Fruit fly (Drosophila melanogaster) whole organism, embryonic: Measurements from ENCODE around the gene JIL-1.

Experiments
- ATbp ChIP-seq: fragments of 200-800 bp; sonication (Bioruptor generic); optimal IDR thresholded peaks from 2 replicates; lab custom pipeline; 2017; ENCODE audit warnings: missing biosample characterization, mild to moderate bottlenecking, missing genetic modification characterization, missing genetic modification reagents
- Asciz ChIP-seq: fragments of 200-800 bp; sonication (Bioruptor generic); optimal IDR thresholded peaks from 2 replicates; lab custom pipeline; 2017; ENCODE audit warnings: missing biosample characterization, mild to moderate bottlenecking, missing genetic modification characterization, missing genetic modification reagents
- B-H1 ChIP-seq: fragments of 200-800 bp; sonication (Bioruptor generic); IDR thresholded peaks from 3 replicates; pipeline ENCODE4 v1.3.6; 2022; ENCODE audit warnings: missing biosample characterization, missing genetic modification characterization
- Bgb ChIP-seq: fragments of 200-800 bp; sonication (Bioruptor generic); IDR thresholded peaks from 2 replicates; pipeline ENCODE4 v1.3.6; 2022; ENCODE audit warnings: missing biosample characterization, missing genetic modification characterization; ENCODE audit not compliant: partially characterized antibody
- C15 ChIP-seq: fragments of 200-800 bp; sonication (Bioruptor generic); IDR thresholded peaks from 3 replicates; pipeline ENCODE4 v1.3.6; 2022; ENCODE audit warnings: missing biosample characterization, missing genetic modification characterization
- CG11247 ChIP-seq: fragments of 200-800 bp; sonication (Bioruptor generic); IDR thresholded peaks from 2 replicates; pipeline ENCODE4 v1.3.6; 2022; ENCODE audit warnings: missing biosample characterization, missing genetic modification characterization
- CG11696 ChIP-seq: fragments of 200-800 bp; sonication (Bioruptor generic); IDR thresholded peaks from 2 replicates; pipeline ENCODE4 v1.3.6; 2022; ENCODE audit warnings: missing biosample characterization, missing genetic modification characterization
- CG17186 ChIP-seq: fragments of 200-800 bp; sonication (Bioruptor generic); optimal IDR thresholded peaks from 3 replicates; lab custom pipeline; 2017; ENCODE audit warnings: missing biosample characterization, missing genetic modification reagents, missing genetic modification characterization
- CG17568 ChIP-seq: fragments of 200-800 bp; sonication (Bioruptor generic); optimal IDR thresholded peaks from 2 replicates; lab custom pipeline; 2018; ENCODE audit warnings: missing biosample characterization, mild to moderate bottlenecking, missing genetic modification characterization, moderate library complexity
- CG1792 ChIP-seq: fragments of 200-800 bp; sonication (Bioruptor generic); optimal IDR thresholded peaks from 2 replicates; lab custom pipeline; 2016; ENCODE audit warnings: missing biosample characterization, missing genetic modification characterization
- CG4282 ChIP-seq: fragments of 200-800 bp; sonication (Bioruptor generic); optimal IDR thresholded peaks from 2 replicates; lab custom pipeline; 2016; ENCODE audit warnings: missing biosample characterization, missing genetic modification characterization
- CG4360 ChIP-seq: fragments of 200-800 bp; sonication (Bioruptor generic); IDR thresholded peaks from 2 replicates; pipeline ENCODE4 v1.3.6; 2022; ENCODE audit warnings: missing biosample characterization, missing genetic modification characterization
- CG5245 ChIP-seq: fragments of 200-800 bp; sonication (Bioruptor generic); optimal IDR thresholded peaks from 3 replicates; lab custom pipeline; 2016; ENCODE audit warnings: missing biosample characterization, missing genetic modification characterization
- CG6654 ChIP-seq: fragments of 200-800 bp; sonication (Bioruptor generic); optimal IDR thresholded peaks from 2 replicates; lab custom pipeline; 2017; ENCODE audit warnings: missing biosample characterization, mild to moderate bottlenecking, missing genetic modification characterization
- CG7928 ChIP-seq: fragments of 200-800 bp; sonication (Bioruptor generic); optimal IDR thresholded peaks from 2 replicates; lab custom pipeline; 2017; ENCODE audit warnings: missing biosample characterization, mild to moderate bottlenecking, missing genetic modification characterization
- CG8089 ChIP-seq: fragments of 200-800 bp; sonication (Bioruptor generic); optimal IDR thresholded peaks from 3 replicates; lab custom pipeline; 2016; ENCODE audit warnings: missing biosample characterization, missing genetic modification characterization
- CG8359 ChIP-seq: fragments of 200-800 bp; sonication (Bioruptor generic); optimal IDR thresholded peaks from 2 replicates; lab custom pipeline; 2017; ENCODE audit warnings: missing biosample characterization, mild to moderate bottlenecking, missing genetic modification characterization, borderline replicate concordance
- Dip3 ChIP-seq: fragments of 200-800 bp; sonication (Bioruptor generic); optimal IDR thresholded peaks from 3 replicates; lab custom pipeline; 2016; ENCODE audit warnings: missing biosample characterization, missing genetic modification characterization
- Fer1 ChIP-seq: fragments of 200-800 bp; sonication (Bioruptor generic); optimal IDR thresholded peaks from 2 replicates; lab custom pipeline; 2017; ENCODE audit warnings: missing biosample characterization, mild to moderate bottlenecking, missing genetic modification characterization
- GATAe ChIP-seq: fragments of 200-800 bp; sonication (Bioruptor generic); conservative IDR thresholded peaks from 2 replicates; pipeline ENCODE4 v1.3.6; 2022; ENCODE audit warnings: missing biosample characterization, missing genetic modification characterization
- HLH3B ChIP-seq: fragments of 200-800 bp; sonication (Bioruptor generic); IDR thresholded peaks from 2 replicates; pipeline ENCODE4 v1.3.6; 2022; ENCODE audit warnings: missing biosample characterization, missing genetic modification characterization
- Hey ChIP-seq: fragments of 200-800 bp; sonication (Bioruptor generic); optimal IDR thresholded peaks from 3 replicates; lab custom pipeline; 2018; ENCODE audit warnings: missing biosample characterization, mild to moderate bottlenecking, missing genetic modification characterization
- Jarid2 ChIP-seq: fragments of 200-800 bp; sonication (Bioruptor generic); optimal IDR thresholded peaks from 3 replicates; lab custom pipeline; 2017; ENCODE audit warnings: mild to moderate bottlenecking, missing biosample characterization, missing genetic modification reagents, missing genetic modification characterization
- Med ChIP-seq: fragments of 200-800 bp; sonication (Bioruptor generic); peaks from one replicate; lab custom pipeline; 2016; ENCODE audit warnings: missing biosample characterization, missing genetic modification characterization, mild to moderate bottlenecking, inconsistent platforms, moderate library complexity
- Neu2 ChIP-seq: fragments of 200-800 bp; sonication (Bioruptor generic); optimal IDR thresholded peaks from 3 replicates; lab custom pipeline; 2016; ENCODE audit warnings: missing biosample characterization, missing genetic modification characterization, borderline replicate concordance
- NfI ChIP-seq: fragments of 200-800 bp; sonication (Bioruptor generic); optimal IDR thresholded peaks from 3 replicates; lab custom pipeline; 2018; ENCODE audit warnings: missing biosample characterization, mild to moderate bottlenecking, missing genetic modification characterization, moderate library complexity
- Sry-β ChIP-seq: fragments of 200-800 bp; sonication (Bioruptor generic); optimal IDR thresholded peaks from 2 replicates; lab custom pipeline; 2018; ENCODE audit warnings: missing biosample characterization, mild to moderate bottlenecking, missing genetic modification characterization, moderate library complexity
- TFAM ChIP-seq: fragments of 200-800 bp; sonication (Bioruptor generic); optimal IDR thresholded peaks from 2 replicates; lab custom pipeline; 2017; ENCODE audit warnings: missing biosample characterization, missing genetic modification characterization, inconsistent platforms
- Usf ChIP-seq: fragments of 200-800 bp; sonication (Bioruptor generic); optimal IDR thresholded peaks from 2 replicates; lab custom pipeline; 2017; ENCODE audit warnings: missing genotype, missing biosample characterization, missing genetic modification characterization
- ab ChIP-seq: fragments of 200-800 bp; sonication (Bioruptor generic); optimal IDR thresholded peaks from 2 replicates; lab custom pipeline; 2016; ENCODE audit warnings: missing biosample characterization, missing genetic modification characterization
- ara ChIP-seq: fragments of 200-800 bp; sonication (Bioruptor generic); IDR thresholded peaks from 2 replicates; pipeline ENCODE4 v1.3.6; 2022; ENCODE audit warnings: missing biosample characterization, missing genetic modification characterization
- ase ChIP-seq: fragments of 200-800 bp; sonication (Bioruptor generic); IDR thresholded peaks from 3 replicates; pipeline ENCODE4 v1.3.6; 2022; ENCODE audit warnings: missing biosample characterization, missing genetic modification characterization
- crol ChIP-seq: fragments of 200-800 bp; sonication (Bioruptor generic); IDR thresholded peaks from 2 replicates; pipeline ENCODE4 v1.3.6; 2022; ENCODE audit warnings: missing biosample characterization, missing genetic modification characterization
- dmrt11E ChIP-seq: fragments of 200-800 bp; sonication (Bioruptor generic); optimal IDR thresholded peaks from 3 replicates; lab custom pipeline; 2018; ENCODE audit warnings: missing biosample characterization, mild to moderate bottlenecking, missing genetic modification characterization, moderate library complexity
- esg ChIP-seq: fragments of 200-800 bp; sonication (Bioruptor generic); conservative IDR thresholded peaks from 2 replicates; pipeline ENCODE4 v1.3.6; 2022; ENCODE audit warnings: missing biosample characterization, missing genetic modification characterization
- ewg ChIP-seq: fragments of 200-800 bp; sonication (Bioruptor generic); optimal IDR thresholded peaks from 3 replicates; lab custom pipeline; 2017; ENCODE audit warnings: mild to moderate bottlenecking, missing biosample characterization, missing genetic modification reagents, missing genetic modification characterization
- fd102C ChIP-seq: fragments of 200-800 bp; sonication (Bioruptor generic); optimal IDR thresholded peaks from 2 replicates; lab custom pipeline; 2018; ENCODE audit warnings: missing biosample characterization, mild to moderate bottlenecking, missing genetic modification characterization, moderate library complexity
- gsb-n ChIP-seq: fragments of 200-800 bp; sonication (Bioruptor generic); optimal IDR thresholded peaks from 3 replicates; lab custom pipeline; 2018; ENCODE audit warnings: missing biosample characterization, mild to moderate bottlenecking, missing genetic modification characterization
- jing ChIP-seq: fragments of 200-800 bp; sonication (Bioruptor generic); optimal IDR thresholded peaks from 2 replicates; lab custom pipeline; 2018; ENCODE audit warnings: missing biosample characterization, mild to moderate bottlenecking, missing genetic modification characterization
- jumu ChIP-seq: fragments of 200-800 bp; sonication (Bioruptor generic); optimal IDR thresholded peaks from 3 replicates; lab custom pipeline; 2016; ENCODE audit warnings: missing biosample characterization, missing genetic modification characterization
- mirr ChIP-seq: fragments of 200-800 bp; sonication (Bioruptor generic); optimal IDR thresholded peaks from 3 replicates; lab custom pipeline; 2018; ENCODE audit warnings: missing biosample characterization, mild to moderate bottlenecking, missing genetic modification characterization
- org-1 ChIP-seq: fragments of 200-800 bp; sonication (Bioruptor generic); optimal IDR thresholded peaks from 2 replicates; lab custom pipeline; 2017; ENCODE audit warnings: missing biosample characterization, missing genetic modification characterization
- prd ChIP-seq, 3 experiments: fragments of >200 bp in 2 of 3; fragments of 200-800 bp in 1 of 3; sonication (Bioruptor generic) in 1 of 3; optimal IDR thresholded peaks in 2 of 3; IDR thresholded peaks in 1 of 3; 2 replicates in 2 of 3; 3 replicates in 1 of 3; pipeline versions ENCODE4 v1.3.6 to Lab custom; 2017 to 2022; ENCODE audit warnings: missing biosample characterization in 1 of 3, missing genetic modification characterization in 1 of 3
- sc ChIP-seq, 3 experiments: fragments of >200 bp in 2 of 3; fragments of 200-800 bp in 1 of 3; sonication (Bioruptor generic) in 1 of 3; optimal IDR thresholded peaks; 2 replicates in 2 of 3; 3 replicates in 1 of 3; lab custom pipeline; 2017; ENCODE audit warnings: mild to moderate bottlenecking in 1 of 3, missing biosample characterization in 1 of 3, missing genetic modification characterization in 1 of 3, missing genetic modification reagents in 1 of 3
- seq ChIP-seq: fragments of 200-800 bp; sonication (Bioruptor generic); IDR thresholded peaks from 2 replicates; pipeline ENCODE4 v1.3.6; 2022; ENCODE audit warnings: missing biosample characterization, missing genetic modification characterization
- sim ChIP-seq: fragments of 200-800 bp; sonication (Bioruptor generic); IDR thresholded peaks from 2 replicates; pipeline ENCODE4 v1.3.6; 2022; ENCODE audit warnings: missing biosample characterization, missing genetic modification characterization
- sima ChIP-seq: fragments of 200-800 bp; sonication (Bioruptor generic); optimal IDR thresholded peaks from 2 replicates; lab custom pipeline; 2016; ENCODE audit warnings: missing biosample characterization, missing genetic modification characterization
- stwl ChIP-seq: fragments of 200-800 bp; sonication (Bioruptor generic); optimal IDR thresholded peaks from 3 replicates; lab custom pipeline; 2018; ENCODE audit warnings: missing biosample characterization, mild to moderate bottlenecking, missing genetic modification characterization, moderate library complexity
- tll ChIP-seq, 2 experiments: fragments of 200-800 bp in 1 of 2; fragments of >200 bp in 1 of 2; sonication (Bioruptor generic) in 1 of 2; optimal IDR thresholded peaks; 2 replicates each; lab custom pipeline; 2017 to 2019; ENCODE audit warnings: missing biosample characterization in 2 of 2, missing genetic modification characterization in 2 of 2, mild to moderate bottlenecking in 1 of 2, moderate library complexity in 1 of 2

The JIL-1 gene

DNA sequence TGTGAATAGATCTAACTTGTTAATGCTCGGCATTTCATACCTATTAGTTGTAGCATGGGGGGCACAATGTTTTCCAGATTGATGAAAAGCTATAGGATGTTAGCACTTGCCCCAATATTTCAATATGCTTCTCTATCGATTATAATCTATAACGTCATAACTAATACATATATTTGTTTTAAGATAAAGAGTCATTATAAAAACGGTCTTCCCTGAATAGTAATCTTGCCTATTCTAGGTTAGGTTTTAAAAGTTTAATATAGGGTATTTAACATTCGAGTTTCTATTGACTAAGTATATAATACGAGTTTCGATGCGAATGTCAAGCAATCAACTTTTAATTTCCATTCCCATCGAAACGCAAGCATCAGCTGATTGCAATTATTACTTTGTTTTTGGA, 31.8 kb downstream of the JIL-1 start, which contains the start of the genes CG6321 and Blos2 (continued):
- TF ChIP-seq CG17568 = peak; percentile 78
- peak; percentile 30; the same call in 1 of the 2 replicates for TF ChIP-seq esg (GFP tag; lab: Robert Waterston, UW)
- peak; percentile 87 for TF ChIP-seq Fer1 (GFP tag; lab: Kevin White, UChicago)
- peak; percentile 75 for TF ChIP-seq gsb-n
- TF ChIP-seq ab (GFP tag; lab: Kevin White, UChicago) = no peak
- peak; percentile 93 for TF ChIP-seq Med (GFP tag; lab: Kevin White, UChicago)
- peak; percentile 4 for TF ChIP-seq mirr (GFP tag; lab: Kevin White, UChicago)
- peak; percentile 66 for TF ChIP-seq NfI (GFP tag; lab: Kevin White, UChicago)
- TF ChIP-seq Bgb (GFP tag; lab: Robert Waterston, UW) = no peak
- no peak for TF ChIP-seq sima (GFP tag; lab: Kevin White, UChicago)
- peak; percentile 14 for TF ChIP-seq Sry-β (GFP tag; lab: Kevin White, UChicago)
- no peak for TF ChIP-seq CG17186 (GFP tag; lab: Kevin White, UChicago)
- peak; percentile 46 for TF ChIP-seq Dip3 (GFP tag; lab: Kevin White, UChicago)
- no peak for TF ChIP-seq sc (optimal IDR thresholded peaks at IDR 0.05; lab: Kevin White, UChicago)
- TF ChIP-seq sc (GFP tag; optimal IDR thresholded peaks at IDR 0.05; lab: Kevin White, UChicago) = peak; percentile 22
- no peak for TF ChIP-seq CG4282 (GFP tag; lab: Kevin White, UChicago)
- TF ChIP-seq CG11696 (GFP tag; lab: Robert Waterston, UW) = 0 out of 2 replicates have a peak, but pooled peaks have one; percentile 24
- TF ChIP-seq TFAM (GFP tag; lab: Kevin White, UChicago) = no peak
- TF ChIP-seq CG7928 = no peak
- no peak for TF ChIP-seq Hey (tag; lab: Kevin White, UChicago)
- peak; percentile 50 for TF ChIP-seq CG11247
- peak; percentile 27; the same call in 1 of the 3 replicates for TF ChIP-seq B-H1 (GFP tag; lab: Robert Waterston, UW)
- TF ChIP-seq Asciz = peak; percentile 59
- TF ChIP-seq crol (GFP tag; lab: Robert Waterston, UW) = no peak
- TF ChIP-seq ATbp = peak; percentile 64
- TF ChIP-seq CG8359 (GFP tag; lab: Kevin White, UChicago) = peak; percentile 30
- no peak for TF ChIP-seq fd102C (GFP tag; lab: Kevin White, UChicago)
- no peak for TF ChIP-seq CG8089 (GFP tag; lab: Kevin White, UChicago)
- TF ChIP-seq CG1792 (GFP tag; lab: Kevin White, UChicago) = no peak
- TF ChIP-seq prd (optimal IDR thresholded peaks at IDR 0.05; lab: Kevin White, UChicago) = no peak
- peak; percentile 61; the same call in 2 of the 3 replicates for TF ChIP-seq prd (GFP tag; IDR thresholded peaks at IDR 0.05; lab: Robert Waterston, UW)
- TF ChIP-seq dmrt11E (tag; lab: Kevin White, UChicago) = peak; percentile 75
- peak; percentile 30 for TF ChIP-seq stwl (tag; lab: Kevin White, UChicago)
- TF ChIP-seq Jarid2 (GFP tag; lab: Kevin White, UChicago) = no peak
- no peak for TF ChIP-seq jumu (GFP tag; lab: Kevin White, UChicago)
- TF ChIP-seq CG4360 = no peak
- TF ChIP-seq C15 (GFP tag; lab: Robert Waterston, UW) = peak; percentile 59; the same call in 1 of the 3 replicates
- TF ChIP-seq ewg (GFP tag; lab: Kevin White, UChicago) = peak; percentile 35
- 0 out of 2 replicates have a peak, but pooled peaks have one; percentile 34 for TF ChIP-seq ara (GFP tag; lab: Robert Waterston, UW)
- no peak for TF ChIP-seq Neu2
- TF ChIP-seq sim (GFP tag; lab: Robert Waterston, UW) = no peak
- peak; percentile 12 for TF ChIP-seq jing (GFP tag; lab: Kevin White, UChicago)
- peak; percentile 39 for TF ChIP-seq CG5245
- TF ChIP-seq Usf (GFP tag; lab: Kevin White, UChicago) = no peak
- peak; percentile 16; the same call in 1 of the 2 replicates for TF ChIP-seq seq (GFP tag; lab: Robert Waterston, UW)
- peak; percentile 55; the same call in 1 of the 2 replicates for TF ChIP-seq GATAe
- peak; percentile 39; the same call in 1 of the 3 replicates for TF ChIP-seq ase (GFP tag; lab: Robert Waterston, UW)
- TF ChIP-seq org-1 (GFP tag; lab: Kevin White, UChicago) = peak; percentile 63
- TF ChIP-seq tll (GFP tag; optimal IDR thresholded peaks at IDR 0.05; lab: Kevin White, UChicago) = no peak
- TF ChIP-seq CG6654 (GFP tag; lab: Kevin White, UChicago) = peak; percentile 21
- TF ChIP-seq HLH3B (GFP tag; lab: Robert Waterston, UW) = peak; percentile 68
